Worm (Caenorhabditis elegans) whole organism, L4 larva: Measurements from ENCODE around the gene cyn-8.

Experiments
- F10B5.3 ChIP-seq: sonication (generic microtip); optimal IDR thresholded peaks from 2 replicates; lab custom pipeline; 2016; ENCODE audit warnings: mild to moderate bottlenecking, missing genetic modification characterization, missing compliant biosample characterization
- F26F4.8 ChIP-seq: fragments of 200-800 bp; sonication (Bioruptor generic); conservative IDR thresholded peaks from 2 replicates; pipeline ENCODE4 v1.3.6; 2022; ENCODE audit warnings: missing genetic modification characterization, missing compliant biosample characterization
- F44E2.7 ChIP-seq: fragments of 200-800 bp; sonication (Bioruptor generic); IDR thresholded peaks from 2 replicates; pipeline ENCODE4 v2.1.2; 2022; ENCODE audit warnings: missing genetic modification characterization, missing compliant biosample characterization
- F49E8.2 ChIP-seq: sonication (generic microtip); optimal IDR thresholded peaks from 2 replicates; lab custom pipeline; 2016; ENCODE audit warnings: missing compliant biosample characterization, mild to moderate bottlenecking, missing genetic modification characterization, borderline replicate concordance
- R02D3.7 ChIP-seq: fragments of 150-350 bp; sonication (generic microtip); optimal IDR thresholded peaks from 3 replicates; lab custom pipeline; 2014; ENCODE audit warnings: missing biosample characterization, missing genetic modification characterization
- Y105C5A.15 ChIP-seq: fragments of 200-800 bp; sonication (Bioruptor generic); IDR thresholded peaks from 2 replicates; pipeline ENCODE4 v1.3.6; 2022; ENCODE audit warnings: missing genetic modification characterization, missing compliant biosample characterization
- Y48G9A.11 ChIP-seq: fragments of 200-800 bp; sonication (Bioruptor generic); IDR thresholded peaks from 2 replicates; pipeline ENCODE4 v1.3.6; 2022; ENCODE audit warnings: missing genetic modification reagents, missing genetic modification characterization, missing compliant biosample characterization
- ZK337.2 ChIP-seq: fragments of 200-800 bp; sonication (Bioruptor generic); IDR thresholded peaks from 2 replicates; pipeline ENCODE4 v1.3.6; 2022; ENCODE audit warnings: missing genetic modification reagents, missing genetic modification characterization, missing compliant biosample characterization
- aly-2 ChIP-seq: sonication (generic microtip); optimal IDR thresholded peaks from 2 replicates; lab custom pipeline; 2018; ENCODE audit warnings: missing biosample characterization, missing genetic modification characterization
- ama-1 ChIP-seq: fragments of 150-350 bp; optimal IDR thresholded peaks from 2 replicates; lab custom pipeline; 2014; ENCODE audit warnings: inconsistent platforms, mixed read lengths
- arid-1 ChIP-seq: fragments of 200-800 bp; sonication (Bioruptor generic); conservative IDR thresholded peaks from 2 replicates; pipeline ENCODE4 v1.3.6; 2022; ENCODE audit warnings: missing genetic modification reagents, missing genetic modification characterization, missing compliant biosample characterization
- attf-4 ChIP-seq: sonication (generic microtip); optimal IDR thresholded peaks from 3 replicates; lab custom pipeline; 2017; ENCODE audit warnings: missing biosample characterization, missing genetic modification characterization
- ceh-28 ChIP-seq: fragments of 150-350 bp; optimal IDR thresholded peaks from 2 replicates; lab custom pipeline; 2014; ENCODE audit warnings: missing biosample characterization, missing genetic modification reagents, missing genetic modification characterization
- ceh-82 ChIP-seq: sonication (generic microtip); optimal IDR thresholded peaks from 2 replicates; lab custom pipeline; 2017; ENCODE audit warnings: missing biosample characterization, missing genetic modification characterization
- ces-1 ChIP-seq: fragments of 150-350 bp; sonication (generic microtip); optimal IDR thresholded peaks from 4 replicates; lab custom pipeline; 2014; ENCODE audit warnings: missing biosample characterization, missing genetic modification reagents, missing genetic modification characterization
- cey-2 ChIP-seq: sonication (generic microtip); optimal IDR thresholded peaks from 3 replicates; lab custom pipeline; 2017; ENCODE audit warnings: missing genetic modification characterization, mild to moderate bottlenecking, missing compliant biosample characterization, antibody characterized with exemption, borderline replicate concordance; ENCODE audit not compliant: insufficient read depth
- daf-12 ChIP-seq: fragments of 150-350 bp; optimal IDR thresholded peaks from 2 replicates; lab custom pipeline; 2014; ENCODE audit warnings: missing biosample characterization, missing genetic modification reagents, missing genetic modification characterization
- daf-19 ChIP-seq: fragments of 200-800 bp; sonication (Bioruptor generic); conservative IDR thresholded peaks from 2 replicates; pipeline ENCODE4 v1.3.6; 2022; ENCODE audit warnings: missing genetic modification characterization, missing compliant biosample characterization
- dmd-6 ChIP-seq: fragments of 200-800 bp; sonication (Bioruptor generic); IDR thresholded peaks from 2 replicates; pipeline ENCODE4 v1.3.6; 2022; ENCODE audit warnings: missing genetic modification reagents, missing genetic modification characterization, missing compliant biosample characterization
- dmd-8 ChIP-seq: fragments of 200-800 bp; sonication (Bioruptor generic); IDR thresholded peaks from 2 replicates; pipeline ENCODE4 v1.3.6; 2022; ENCODE audit warnings: missing genetic modification characterization, missing compliant biosample characterization
- egl-43 ChIP-seq: fragments of 200-800 bp; sonication (Bioruptor generic); IDR thresholded peaks from 2 replicates; pipeline ENCODE4 v1.3.6; 2022; ENCODE audit warnings: missing genetic modification reagents, missing genetic modification characterization, missing compliant biosample characterization
- fos-1 ChIP-seq: fragments of 150-350 bp; optimal IDR thresholded peaks from 2 replicates; lab custom pipeline; 2014; ENCODE audit warnings: missing biosample characterization, missing genetic modification characterization
- gei-8 ChIP-seq: fragments of 200-800 bp; sonication (Bioruptor generic); optimal IDR thresholded peaks from 2 replicates; lab custom pipeline; 2018; ENCODE audit warnings: mild to moderate bottlenecking, missing genetic modification characterization, missing compliant biosample characterization
- hlh-11 ChIP-seq: fragments of 200-800 bp; sonication (Bioruptor generic); optimal IDR thresholded peaks from 2 replicates; lab custom pipeline; 2018; ENCODE audit warnings: mild to moderate bottlenecking, missing genetic modification characterization, missing compliant biosample characterization
- hmg-1.1 ChIP-seq: fragments of 200-800 bp; sonication (Bioruptor generic); IDR thresholded peaks from 2 replicates; pipeline ENCODE4 v1.3.6; 2022; ENCODE audit warnings: missing genetic modification reagents, missing genetic modification characterization, missing compliant biosample characterization
- jun-1 ChIP-seq: fragments of 150-350 bp; optimal IDR thresholded peaks from 2 replicates; lab custom pipeline; 2014; ENCODE audit warnings: missing biosample characterization, missing genetic modification reagents, missing genetic modification characterization
- lim-7 ChIP-seq: fragments of 200-800 bp; sonication (Bioruptor generic); IDR thresholded peaks from 2 replicates; pipeline ENCODE4 v1.3.6; 2022; ENCODE audit warnings: missing genetic modification characterization, missing compliant biosample characterization
- lin-15B ChIP-seq: fragments of 150-350 bp; sonication (generic microtip); optimal IDR thresholded peaks from 3 replicates; lab custom pipeline; 2014; ENCODE audit warnings: missing biosample characterization, missing genetic modification characterization
- lin-39 ChIP-seq: fragments of 150-350 bp; optimal IDR thresholded peaks from 2 replicates; lab custom pipeline; 2014; ENCODE audit warnings: missing biosample characterization, missing genetic modification reagents, missing genetic modification characterization
- lsy-2 ChIP-seq, 2 experiments: fragments of 150-350 bp in 1 of 2; sonication (generic microtip) in 1 of 2; optimal IDR thresholded peaks; 2 replicates each; lab custom pipeline; 2014 to 2017; ENCODE audit warnings: missing biosample characterization in 2 of 2, missing genetic modification characterization in 2 of 2
- mdt-29 ChIP-seq: fragments of 200-800 bp; sonication (Bioruptor generic); IDR thresholded peaks from 2 replicates; pipeline ENCODE4 v1.3.6; 2022; ENCODE audit warnings: missing genetic modification reagents, missing genetic modification characterization, missing compliant biosample characterization
- mep-1 ChIP-seq: fragments of 150-350 bp; sonication (generic microtip); optimal IDR thresholded peaks from 3 replicates; lab custom pipeline; 2014; ENCODE audit warnings: missing biosample characterization, missing genetic modification characterization
- mxl-3 ChIP-seq: fragments of 200-800 bp; sonication (Bioruptor generic); optimal IDR thresholded peaks from 2 replicates; lab custom pipeline; 2018; ENCODE audit warnings: mild to moderate bottlenecking, missing genetic modification characterization, missing compliant biosample characterization
- nhr-10 ChIP-seq: fragments of 150-350 bp; optimal IDR thresholded peaks from 2 replicates; lab custom pipeline; 2014; ENCODE audit warnings: missing biosample characterization, missing genetic modification characterization
- nhr-11 ChIP-seq: fragments of 150-350 bp; optimal IDR thresholded peaks from 2 replicates; lab custom pipeline; 2014; ENCODE audit warnings: missing biosample characterization, missing genetic modification characterization
- nhr-111 ChIP-seq: fragments of 200-800 bp; sonication (Bioruptor generic); optimal IDR thresholded peaks from 2 replicates; lab custom pipeline; 2018; ENCODE audit warnings: mild to moderate bottlenecking, missing genetic modification characterization, missing compliant biosample characterization
- nhr-25 ChIP-seq: sonication (generic microtip); optimal IDR thresholded peaks from 2 replicates; lab custom pipeline; 2017; ENCODE audit warnings: missing genetic modification characterization, mild to moderate bottlenecking, missing compliant biosample characterization, antibody characterized with exemption, moderate library complexity, borderline replicate concordance; ENCODE audit not compliant: insufficient read depth
- nhr-28 ChIP-seq: fragments of 150-350 bp; optimal IDR thresholded peaks from 2 replicates; lab custom pipeline; 2014; ENCODE audit warnings: missing biosample characterization, missing genetic modification characterization
- nhr-41 ChIP-seq: fragments of 200-800 bp; sonication (Bioruptor generic); IDR thresholded peaks from 2 replicates; pipeline ENCODE4 v1.3.6; 2022; ENCODE audit warnings: missing genetic modification reagents, missing genetic modification characterization, missing compliant biosample characterization
- nhr-48 ChIP-seq: sonication (generic microtip); optimal IDR thresholded peaks from 2 replicates; lab custom pipeline; 2016; ENCODE audit warnings: mild to moderate bottlenecking, missing genetic modification characterization, missing compliant biosample characterization
- nhr-76 ChIP-seq: fragments of 150-350 bp; optimal IDR thresholded peaks from 2 replicates; lab custom pipeline; 2014; ENCODE audit warnings: missing biosample characterization, missing genetic modification characterization
- nhr-77 ChIP-seq: fragments of 150-350 bp; optimal IDR thresholded peaks from 2 replicates; lab custom pipeline; 2014; ENCODE audit warnings: missing biosample characterization, missing genetic modification characterization
- php-3 ChIP-seq: fragments of 200-800 bp; sonication (Bioruptor generic); IDR thresholded peaks from 2 replicates; pipeline ENCODE4 v1.3.6; 2022; ENCODE audit warnings: missing genetic modification reagents, missing genetic modification characterization, missing compliant biosample characterization
- pqm-1 ChIP-seq: sonication (generic microtip); optimal IDR thresholded peaks from 2 replicates; lab custom pipeline; 2017; ENCODE audit warnings: missing biosample characterization, missing genetic modification characterization
- rbr-2 ChIP-seq: sonication (generic microtip); optimal IDR thresholded peaks from 2 replicates; lab custom pipeline; 2016; ENCODE audit warnings: missing genotype, missing genetic modification characterization, missing compliant biosample characterization
- spr-3 ChIP-seq: fragments of 200-800 bp; sonication (Bioruptor generic); optimal IDR thresholded peaks from 2 replicates; lab custom pipeline; 2018; ENCODE audit warnings: mild to moderate bottlenecking, missing genetic modification characterization, missing compliant biosample characterization
- tra-1 ChIP-seq: fragments of 200-800 bp; sonication (Bioruptor generic); IDR thresholded peaks from 2 replicates; pipeline ENCODE4 v1.3.6; 2022; ENCODE audit warnings: missing genetic modification reagents, missing genetic modification characterization, missing compliant biosample characterization
- unc-62 ChIP-seq, 3 experiments: fragments of 150-350 bp in 1 of 3; sonication (generic microtip); optimal IDR thresholded peaks in 2 of 3; peaks in 1 of 3; 1 replicate in 1 of 3; 2 replicates in 2 of 3; lab custom pipeline; 2014 to 2017; ENCODE audit warnings: missing biosample characterization in 3 of 3, missing genetic modification characterization in 3 of 3, missing genetic modification reagents in 3 of 3, missing genotype in 1 of 3
- zfp-3 ChIP-seq: fragments of 200-800 bp; sonication (Bioruptor generic); conservative IDR thresholded peaks from 2 replicates; pipeline ENCODE4 v1.3.6; 2022; ENCODE audit warnings: missing genetic modification reagents, missing genetic modification characterization, missing compliant biosample characterization
- zip-2 ChIP-seq: fragments of 150-350 bp; optimal IDR thresholded peaks from 2 replicates; lab custom pipeline; 2014; ENCODE audit warnings: missing biosample characterization, missing genetic modification characterization
- ztf-11 ChIP-seq: fragments of 150-350 bp; optimal IDR thresholded peaks from 2 replicates; lab custom pipeline; 2014; ENCODE audit warnings: missing biosample characterization, missing genetic modification characterization

Gene cyn-8

DNA sequence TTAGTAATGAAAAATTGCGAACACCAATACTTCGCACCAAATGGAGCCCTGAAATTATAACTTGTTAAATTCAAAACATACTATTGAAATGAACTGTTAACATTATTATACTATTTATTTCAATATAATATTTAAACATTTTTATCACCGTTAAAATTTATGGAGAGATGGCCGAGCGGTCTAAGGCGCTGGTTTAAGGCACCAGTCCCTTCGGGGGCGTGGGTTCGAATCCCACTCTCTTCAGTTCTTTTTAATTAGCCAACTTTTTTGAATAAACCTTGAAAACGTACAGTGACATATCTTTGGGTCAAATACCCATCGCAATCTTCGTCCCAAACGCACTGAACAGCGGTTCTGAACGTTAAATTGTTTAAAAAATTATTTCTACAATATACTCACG, 28.3 kb downstream of the cyn-8 start (continued):
- TF ChIP-seq ces-1, result no peak
- TF ChIP-seq lin-39 (tag; lab: Kevin White, UChicago), result no peak
- TF ChIP-seq nhr-10, result no peak
- TF ChIP-seq cey-2 (tag; lab: Kevin White, UChicago), result no peak
- no peak for TF ChIP-seq pqm-1 (tag; lab: Kevin White, UChicago)
- TF ChIP-seq Y48G9A.11 (GFP tag; lab: Robert Waterston, UW), result no peak; the same call in 1 of the 2 replicates
- no peak for TF ChIP-seq jun-1 (tag; lab: Kevin White, UChicago)
- TF ChIP-seq nhr-28 (tag; lab: Kevin White, UChicago), result no peak
- no peak for TF ChIP-seq ceh-82 (tag; lab: Kevin White, UChicago)
- no peak for TF ChIP-seq daf-12 (tag; lab: Kevin White, UChicago)
- no peak for TF ChIP-seq ceh-28 (tag; lab: Kevin White, UChicago)
- no peak for TF ChIP-seq nhr-25 (tag; lab: Kevin White, UChicago)
- TF ChIP-seq ama-1, result no peak
- no peak for TF ChIP-seq nhr-111 (GFP tag; lab: Kevin White, UChicago)
- no peak for TF ChIP-seq R02D3.7 (tag; lab: Kevin White, UChicago)
- no peak for TF ChIP-seq zip-2
- TF ChIP-seq ZK337.2 (GFP tag; lab: Robert Waterston, UW), result 0 out of 2 replicates have a peak, but pooled peaks have one; percentile 32
- 0 out of 2 replicates have a peak, but pooled peaks have one; percentile 54 for TF ChIP-seq F44E2.7 (GFP tag; lab: Robert Waterston, UW)
- no peak for TF ChIP-seq unc-62 (GFP tag; optimal IDR thresholded peaks at IDR 0.05 in 1 of 2; lab: Kevin White, UChicago)
- no peak for TF ChIP-seq unc-62 (tag; optimal IDR thresholded peaks at IDR 0.05; lab: Kevin White, UChicago)
- no peak for TF ChIP-seq attf-4 (tag; lab: Kevin White, UChicago)
- TF ChIP-seq arid-1 (GFP tag; lab: Robert Waterston, UW), result peak; percentile 56; the same call in 1 of the 2 replicates
- no peak for TF ChIP-seq Y105C5A.15 (GFP tag; lab: Robert Waterston, UW)
- TF ChIP-seq php-3 (GFP tag; lab: Robert Waterston, UW), result 0 out of 2 replicates have a peak, but pooled peaks have one; percentile 19
- no peak for TF ChIP-seq hmg-1.1 (GFP tag; lab: Robert Waterston, UW)
- no peak for TF ChIP-seq mxl-3 (GFP tag; lab: Kevin White, UChicago)
- peak; percentile 41; the same call in 1 of the 2 replicates for TF ChIP-seq mdt-29
- TF ChIP-seq dmd-8 (GFP tag; lab: Robert Waterston, UW), result peak; percentile 18; the same call in 1 of the 2 replicates
- no peak for TF ChIP-seq mep-1 (tag; lab: Kevin White, UChicago)
- TF ChIP-seq F10B5.3 (tag; lab: Kevin White, UChicago), result peak; percentile 24
- TF ChIP-seq ztf-11 (tag; lab: Kevin White, UChicago), result no peak
- TF ChIP-seq nhr-48 (tag; lab: Kevin White, UChicago), result peak; percentile 19
- TF ChIP-seq rbr-2 (tag; lab: Kevin White, UChicago), result no peak
- TF ChIP-seq fos-1 (tag; lab: Kevin White, UChicago), result no peak
- peak; percentile 36 for TF ChIP-seq dmd-6 (GFP tag; lab: Robert Waterston, UW)
- 0 out of 2 replicates have a peak, but pooled peaks have one; percentile 35 for TF ChIP-seq nhr-41 (GFP tag; lab: Robert Waterston, UW)
- TF ChIP-seq egl-43 (GFP tag; lab: Robert Waterston, UW), result peak; percentile 71; the same call in 1 of the 2 replicates
- no peak for TF ChIP-seq nhr-77 (tag; lab: Kevin White, UChicago)
- no peak for TF ChIP-seq spr-3 (GFP tag; lab: Kevin White, UChicago)
- no peak for TF ChIP-seq hlh-11 (tag; lab: Kevin White, UChicago)
- peak in 1 of 2 experiments; percentile 8 for TF ChIP-seq lsy-2 (tag; optimal IDR thresholded peaks at IDR 0.05; lab: Kevin White, UChicago)
- peak; percentile 68 for TF ChIP-seq lim-7 (GFP tag; lab: Robert Waterston, UW)
- TF ChIP-seq F49E8.2 (tag; lab: Kevin White, UChicago), result no peak
- TF ChIP-seq gei-8 (GFP tag; lab: Kevin White, UChicago), result peak; percentile 25
- no peak for TF ChIP-seq nhr-76
- peak; percentile 55; the same call in 1 of the 2 replicates for TF ChIP-seq zfp-3 (GFP tag; lab: Robert Waterston, UW)
- no peak for TF ChIP-seq daf-19 (GFP tag; lab: Robert Waterston, UW)
- no peak for TF ChIP-seq aly-2 (tag; lab: Kevin White, UChicago)
- no peak for TF ChIP-seq lin-15B (tag; lab: Kevin White, UChicago)
- peak; percentile 54; the same call in 1 of the 2 replicates for TF ChIP-seq tra-1
- TF ChIP-seq F26F4.8 (GFP tag; lab: Robert Waterston, UW), result 0 out of 2 replicates have a peak, but pooled peaks have one; percentile 46
- no peak for TF ChIP-seq nhr-11 (tag; lab: Kevin White, UChicago)
